Worm (Caenorhabditis elegans) whole organism, mixed stage, embryonic: ENCODE measurements around the gene abts-2.

Experiments
- ces-1 ChIP-seq: fragments of 150-350 bp; optimal IDR thresholded peaks from 2 replicates; lab custom pipeline; 2014; ENCODE audit warnings: missing biosample characterization, missing genetic modification reagents, missing genetic modification characterization
- mls-2 ChIP-seq: sonication (generic microtip); optimal IDR thresholded peaks from 2 replicates; lab custom pipeline; 2016; ENCODE audit warnings: mild to moderate bottlenecking, missing genetic modification characterization, moderate library complexity, missing compliant biosample characterization
- unc-62 ChIP-seq: fragments of 150-350 bp; optimal IDR thresholded peaks from 2 replicates; lab custom pipeline; 2014; ENCODE audit warnings: missing biosample characterization, missing genetic modification reagents, missing genetic modification characterization
- ztf-11 ChIP-seq: fragments of 150-350 bp; optimal IDR thresholded peaks from 2 replicates; lab custom pipeline; 2014; ENCODE audit warnings: missing biosample characterization, missing genetic modification characterization

- TF ChIP-seq mls-2 (tag; lab: Kevin White, UChicago) (no peak), ztf-11 (no peak), unc-62 (GFP tag; lab: Kevin White, UChicago) (no peak), ces-1 (GFP tag; lab: Kevin White, UChicago) (no peak)
Measured at ce11 chrX:11600488-11601106, 15.1 kb downstream of the abts-2 start.
